Fruit fly (Drosophila melanogaster): Measurements from ENCODE around the gene Efhc1.1.

Efhc1.1 gene

dm6 chrX:15788235-15789187 is 5.0 kb upstream of the Efhc1.1 start, which contains the start of gene Rhp (continued):
- TF ChIP-seq fkh (GFP tag; optimal IDR thresholded peaks at IDR 0.05) (peak; percentile 64), Hr39 (GFP tag; optimal IDR thresholded peaks at IDR 0.05) (no peak), CG6808 (GFP tag; optimal IDR thresholded peaks at IDR 0.05) (peak; percentile 79), eg (GFP tag; IDR thresholded peaks at IDR 0.05) (peak; percentile 47; the same call in 1 of the 3 replicates), CG34406 (GFP tag; optimal IDR thresholded peaks at IDR 0.05) (peak; percentile 60), Smox (GFP tag; optimal IDR thresholded peaks at IDR 0.05) (peak; percentile 56), Met (GFP tag; optimal IDR thresholded peaks at IDR 0.05) (no peak), Eip78C (GFP tag) (peak; percentile 43), svp (GFP tag) (no peak), CG6792 (GFP tag; optimal IDR thresholded peaks at IDR 0.05) (peak; percentile 62), Sox14 (GFP tag; optimal IDR thresholded peaks at IDR 0.05) (no peak), lz (GFP tag; optimal IDR thresholded peaks at IDR 0.05) (peak; percentile 40), Hr4 (GFP tag; optimal IDR thresholded peaks at IDR 0.05) (no peak), OdsH (GFP tag; optimal IDR thresholded peaks at IDR 0.05) (peak; percentile 56), CG10631 (GFP tag; optimal IDR thresholded peaks at IDR 0.05) (peak; percentile 72), CG31627 (GFP tag; optimal IDR thresholded peaks at IDR 0.05) (no peak), pdm3 (GFP tag; optimal IDR thresholded peaks at IDR 0.05) (peak; percentile 60), CG4318 (GFP tag; optimal IDR thresholded peaks at IDR 0.05) (no peak), net (GFP tag; optimal IDR thresholded peaks at IDR 0.05) (no peak), Ets96B (tag; optimal IDR thresholded peaks at IDR 0.05) (no peak), spab (GFP tag; optimal IDR thresholded peaks at IDR 0.05) (no peak), Gug (GFP tag; IDR thresholded peaks at IDR 0.05) (no peak), ss (GFP tag; optimal IDR thresholded peaks at IDR 0.05) (peak in 1 of 2 experiments; percentile 65), Blimp-1 (GFP tag; optimal IDR thresholded peaks at IDR 0.05) (peak; percentile 34), topi (GFP tag; optimal IDR thresholded peaks at IDR 0.05) (peak; percentile 46), CG8319 (GFP tag; optimal IDR thresholded peaks at IDR 0.05) (peak; percentile 22)

- TF ChIP-seq CG1621 (tag; optimal IDR thresholded peaks at IDR 0.05), result peak; percentile 11
- TF ChIP-seq spab (GFP tag; optimal IDR thresholded peaks at IDR 0.05), result no peak
Observed at dm6 chrX:15786242-15786641, 2.7 kb upstream of the Efhc1.1 start.

dm6 chrX:15785429-15786239 is 2.1 kb upstream of the Efhc1.1 start, which contains the start of the genes Paf-AHalpha and mRpS30:
TSS of gene Paf-AHalpha (minus strand) at chrX:15785583.
TSS of gene mRpS30 (plus strand) at chrX:15786047.
- TF ChIP-seq ss (GFP tag; optimal IDR thresholded peaks at IDR 0.05), result no peak
- no peak for TF ChIP-seq Met (GFP tag; optimal IDR thresholded peaks at IDR 0.05)
- TF ChIP-seq achi (GFP tag; optimal IDR thresholded peaks at IDR 0.05), result peak; percentile 25
- peak; percentile 94 for TF ChIP-seq vri (GFP tag; optimal IDR thresholded peaks at IDR 0.05)
- TF ChIP-seq esn (GFP tag; optimal IDR thresholded peaks at IDR 0.05), result peak; percentile 9
- no peak for TF ChIP-seq fd85E (GFP tag; optimal IDR thresholded peaks at IDR 0.05)
- TF ChIP-seq Blimp-1 (GFP tag; optimal IDR thresholded peaks at IDR 0.05), result peak; percentile 80

dm6 chrX:15778846-15779245 is 4.7 kb downstream of the Efhc1.1 start, which contains the start of gene CG43673:
TSS of gene CG43673 (plus strand) at chrX:15779146.
- no peak for TF ChIP-seq ss (GFP tag; optimal IDR thresholded peaks at IDR 0.05)
- no peak for TF ChIP-seq dac (GFP tag; optimal IDR thresholded peaks at IDR 0.05)
- no peak for TF ChIP-seq Ets21C (GFP tag; optimal IDR thresholded peaks at IDR 0.05)
- TF ChIP-seq Smox (GFP tag; optimal IDR thresholded peaks at IDR 0.05), result no peak
- no peak for TF ChIP-seq esn (GFP tag; optimal IDR thresholded peaks at IDR 0.05)
- no peak for TF ChIP-seq CG3919 (GFP tag; optimal IDR thresholded peaks at IDR 0.05)
- TF ChIP-seq CG15336 (GFP tag; IDR thresholded peaks at IDR 0.05), result no peak
- no peak for TF ChIP-seq Gug (GFP tag; IDR thresholded peaks at IDR 0.05)
- no peak for TF ChIP-seq Lpt (GFP tag; optimal IDR thresholded peaks at IDR 0.05)
- no peak for TF ChIP-seq fkh (GFP tag; optimal IDR thresholded peaks at IDR 0.05)
- TF ChIP-seq Met (GFP tag; optimal IDR thresholded peaks at IDR 0.05), result no peak
- no peak for TF ChIP-seq CG6808 (GFP tag; optimal IDR thresholded peaks at IDR 0.05)
- TF ChIP-seq dsx (GFP tag; optimal IDR thresholded peaks at IDR 0.05; ENCODE audit: poor library complexity, severe bottlenecking), result no peak
- no peak for TF ChIP-seq CG6854 (GFP tag; optimal IDR thresholded peaks at IDR 0.05)
- no peak for TF ChIP-seq topi (GFP tag; optimal IDR thresholded peaks at IDR 0.05)
- TF ChIP-seq CG6163 (GFP tag; IDR thresholded peaks at IDR 0.05), result no peak
- TF ChIP-seq CG9139 (GFP tag; optimal IDR thresholded peaks at IDR 0.05), result no peak
- TF ChIP-seq CG4318 (GFP tag; optimal IDR thresholded peaks at IDR 0.05), result no peak
- no peak for TF ChIP-seq Ets96B (tag; optimal IDR thresholded peaks at IDR 0.05)

All from whole organism, prepupa.